Worm (Caenorhabditis elegans) whole organism, L3 larva: ENCODE data around the gene dpr-1.

Experiments used
- ZK546.5 ChIP-seq: sonication (generic microtip); optimal IDR thresholded peaks from 2 replicates; lab custom pipeline; 2017; ENCODE audit warnings: missing biosample characterization, missing genetic modification characterization
- aly-2 ChIP-seq: fragments of 150-350 bp; optimal IDR thresholded peaks from 2 replicates; lab custom pipeline; 2014; ENCODE audit warnings: missing biosample characterization, missing genetic modification characterization
- ama-1 ChIP-seq: fragments of 150-350 bp; optimal IDR thresholded peaks from 2 replicates; lab custom pipeline; 2018
- ceh-16 ChIP-seq: sonication (generic microtip); optimal IDR thresholded peaks from 2 replicates; lab custom pipeline; 2017; ENCODE audit warnings: missing biosample characterization, missing genetic modification characterization
- ceh-82 ChIP-seq: fragments of 150-350 bp; optimal IDR thresholded peaks from 2 replicates; lab custom pipeline; 2014; ENCODE audit warnings: missing biosample characterization, missing genetic modification characterization
- daf-12 ChIP-seq: fragments of 150-350 bp; optimal IDR thresholded peaks from 2 replicates; lab custom pipeline; 2014; ENCODE audit warnings: missing biosample characterization, missing genetic modification reagents, missing genetic modification characterization
- egl-5 ChIP-seq: fragments of 150-350 bp; optimal IDR thresholded peaks from 2 replicates; lab custom pipeline; 2017; ENCODE audit warnings: missing biosample characterization, missing genetic modification reagents, missing genetic modification characterization, inconsistent platforms
- elt-1 ChIP-seq: fragments of 150-350 bp; optimal IDR thresholded peaks from 2 replicates; lab custom pipeline; 2014; ENCODE audit warnings: missing biosample characterization, missing genetic modification characterization
- elt-2 ChIP-seq: sonication (generic microtip); optimal IDR thresholded peaks from 2 replicates; lab custom pipeline; 2016; ENCODE audit warnings: missing genetic modification reagents, mild to moderate bottlenecking, missing genetic modification characterization, missing compliant biosample characterization
- elt-3 ChIP-seq, 3 experiments: fragments of 150-350 bp in 1 of 3; sonication (generic microtip) in 2 of 3; optimal IDR thresholded peaks; 2 replicates in 2 of 3; 4 replicates in 1 of 3; lab custom pipeline; 2014 to 2017; ENCODE audit warnings: missing biosample characterization in 3 of 3, missing genetic modification characterization in 3 of 3
- fkh-10 ChIP-seq: sonication (generic microtip); optimal IDR thresholded peaks from 2 replicates; lab custom pipeline; 2017; ENCODE audit warnings: missing biosample characterization, missing genetic modification reagents, missing genetic modification characterization
- fos-1 ChIP-seq: fragments of 150-350 bp; optimal IDR thresholded peaks from 2 replicates; lab custom pipeline; 2014; ENCODE audit warnings: missing biosample characterization, missing genetic modification characterization
- hmg-11 ChIP-seq: sonication (generic microtip); optimal IDR thresholded peaks from 2 replicates; lab custom pipeline; 2016; ENCODE audit warnings: missing genetic modification characterization, missing compliant biosample characterization
- jun-1 ChIP-seq: fragments of 150-350 bp; optimal IDR thresholded peaks from 2 replicates; lab custom pipeline; 2014; ENCODE audit warnings: missing biosample characterization, missing genetic modification reagents, missing genetic modification characterization
- lin-39 ChIP-seq: fragments of 150-350 bp; optimal IDR thresholded peaks from 2 replicates; lab custom pipeline; 2018; ENCODE audit warnings: missing biosample characterization, missing genetic modification reagents, missing genetic modification characterization
- lsy-12 ChIP-seq: sonication (generic microtip); optimal IDR thresholded peaks from 2 replicates; lab custom pipeline; 2016; ENCODE audit warnings: mild to moderate bottlenecking, missing genetic modification characterization, missing compliant biosample characterization
- mml-1 ChIP-seq: fragments of 150-350 bp; sonication (generic microtip); optimal IDR thresholded peaks from 3 replicates; lab custom pipeline; 2014; ENCODE audit warnings: missing biosample characterization, missing genetic modification characterization
- nfya-1 ChIP-seq: sonication (generic microtip); optimal IDR thresholded peaks from 2 replicates; lab custom pipeline; 2017; ENCODE audit warnings: missing genetic modification characterization, mild to moderate bottlenecking, missing compliant biosample characterization, antibody characterized with exemption, moderate library complexity; ENCODE audit not compliant: insufficient read depth
- nhr-12 ChIP-seq: fragments of 150-350 bp; optimal IDR thresholded peaks from 2 replicates; lab custom pipeline; 2014; ENCODE audit warnings: missing biosample characterization, missing genetic modification characterization
- nhr-23 ChIP-seq: fragments of 150-350 bp; optimal IDR thresholded peaks from 2 replicates; lab custom pipeline; 2014; ENCODE audit warnings: missing biosample characterization, missing genetic modification reagents, missing genetic modification characterization
- nhr-237 ChIP-seq: fragments of 150-350 bp; optimal IDR thresholded peaks from 2 replicates; lab custom pipeline; 2014; ENCODE audit warnings: missing biosample characterization, missing genetic modification characterization
- nhr-25 ChIP-seq: sonication (generic microtip); optimal IDR thresholded peaks from 2 replicates; lab custom pipeline; 2017; ENCODE audit warnings: missing biosample characterization, missing genetic modification characterization
- nhr-28 ChIP-seq: fragments of 150-350 bp; optimal IDR thresholded peaks from 2 replicates; lab custom pipeline; 2014; ENCODE audit warnings: missing biosample characterization, missing genetic modification characterization
- nhr-76 ChIP-seq: fragments of 150-350 bp; sonication (generic microtip); optimal IDR thresholded peaks from 5 replicates; lab custom pipeline; 2014; ENCODE audit warnings: missing biosample characterization, missing genetic modification characterization
- nhr-77 ChIP-seq: fragments of 150-350 bp; optimal IDR thresholded peaks from 2 replicates; lab custom pipeline; 2014; ENCODE audit warnings: missing biosample characterization, missing genetic modification characterization
- pha-4 ChIP-seq: fragments of 150-350 bp; optimal IDR thresholded peaks from 2 replicates; lab custom pipeline; 2014; ENCODE audit warnings: missing biosample characterization, missing genetic modification reagents, missing genetic modification characterization
- pqm-1 ChIP-seq: fragments of 150-350 bp; optimal IDR thresholded peaks from 2 replicates; lab custom pipeline; 2017; ENCODE audit warnings: missing biosample characterization, missing genetic modification characterization, inconsistent platforms
- snpc-4 ChIP-seq: fragments of 150-350 bp; optimal IDR thresholded peaks from 2 replicates; lab custom pipeline; 2014; ENCODE audit warnings: missing biosample characterization, missing genetic modification characterization
- tbx-2 ChIP-seq: sonication (generic microtip); optimal IDR thresholded peaks from 2 replicates; lab custom pipeline; 2016; ENCODE audit warnings: mild to moderate bottlenecking, missing genetic modification characterization, missing compliant biosample characterization
- unc-39 ChIP-seq: sonication (generic microtip); optimal IDR thresholded peaks from 4 replicates; lab custom pipeline; 2017; ENCODE audit warnings: missing biosample characterization, missing genetic modification characterization
- zag-1 ChIP-seq: fragments of 150-350 bp; optimal IDR thresholded peaks from 2 replicates; lab custom pipeline; 2014; ENCODE audit warnings: missing biosample characterization, missing genetic modification characterization

Gene dpr-1

ce11 chrV:13957691-13958090 lies 15.7 kb upstream of the dpr-1 start:
- TF ChIP-seq nhr-76 (tag; lab: Kevin White, UChicago), result no peak
- no peak for TF ChIP-seq mml-1 (tag; lab: Kevin White, UChicago)
- TF ChIP-seq aly-2 (tag; lab: Kevin White, UChicago), result no peak
- TF ChIP-seq nhr-77 (tag; lab: Kevin White, UChicago), result no peak
- no peak for TF ChIP-seq fos-1 (tag; lab: Kevin White, UChicago)
- no peak for TF ChIP-seq tbx-2 (tag; lab: Kevin White, UChicago)
- no peak for TF ChIP-seq egl-5
- TF ChIP-seq snpc-4 (tag; lab: Kevin White, UChicago), result no peak
- no peak for TF ChIP-seq lin-39 (tag; lab: Kevin White, UChicago)
- no peak for TF ChIP-seq hmg-11 (tag; lab: Kevin White, UChicago)
- TF ChIP-seq elt-3 (tag; optimal IDR thresholded peaks at IDR 0.05; lab: Kevin White, UChicago), result no peak
- TF ChIP-seq nhr-23 (tag; lab: Kevin White, UChicago), result no peak
- TF ChIP-seq fkh-10 (GFP tag; lab: Kevin White, UChicago), result no peak
- no peak for TF ChIP-seq lsy-12 (tag; lab: Kevin White, UChicago)
- no peak for TF ChIP-seq elt-1 (tag; lab: Kevin White, UChicago)
- no peak for TF ChIP-seq nhr-25 (tag; lab: Kevin White, UChicago)
- TF ChIP-seq pha-4, result no peak
- no peak for TF ChIP-seq zag-1 (tag; lab: Kevin White, UChicago)

DNA sequence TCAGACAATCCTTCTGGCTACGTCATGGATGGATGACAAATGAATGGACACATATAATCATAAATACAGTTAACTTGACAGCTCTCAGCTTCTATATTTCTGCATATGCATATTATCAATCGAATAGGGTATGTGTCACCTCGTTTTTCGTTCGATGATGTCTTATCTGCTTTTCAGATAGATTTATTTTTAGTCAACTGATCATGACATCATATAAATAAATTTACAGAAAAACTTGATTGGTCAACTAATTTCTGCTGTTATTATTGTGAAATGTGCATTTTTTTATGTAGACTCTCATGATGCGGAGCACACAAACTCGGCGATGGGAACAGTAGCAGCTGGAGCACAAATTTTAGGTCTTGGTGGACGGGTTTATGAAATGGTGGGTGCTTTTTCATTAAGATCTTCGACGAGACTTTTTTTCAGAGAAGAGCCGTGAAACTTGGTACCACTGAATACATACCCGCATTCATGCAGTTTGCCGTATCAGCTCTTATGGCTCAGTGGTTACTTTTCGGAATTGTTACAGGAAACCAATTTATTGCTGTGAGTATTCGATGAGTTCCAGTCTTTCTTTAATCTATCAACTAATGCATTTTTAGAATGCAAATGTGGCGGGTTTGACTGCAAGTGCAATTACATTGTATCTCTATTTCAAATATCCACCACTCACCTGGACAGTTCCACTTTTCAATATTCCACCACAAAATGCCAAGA lies 13.5 kb upstream of the dpr-1 start:
- TF ChIP-seq elt-2 (tag; lab: Kevin White, UChicago) (peak; percentile 30), lin-39 (tag; lab: Kevin White, UChicago) (no peak), pqm-1 (tag; lab: Kevin White, UChicago) (peak; percentile 54)
- TF ChIP-seq, all 47 proteins: peak for 2

ce11 chrV:13954056-13954455 lies 12.1 kb upstream of the dpr-1 start, which contains the start of gene swt-6:
Gene swt-6 (plus strand): TSS chrV:13954356.
- TF ChIP-seq jun-1, result no peak
- no peak for TF ChIP-seq pqm-1 (tag; lab: Kevin White, UChicago)
- no peak for TF ChIP-seq nhr-28 (tag; lab: Kevin White, UChicago)
- no peak for TF ChIP-seq ZK546.5 (tag; lab: Kevin White, UChicago)
- no peak for TF ChIP-seq fkh-10 (GFP tag; lab: Kevin White, UChicago)
- TF ChIP-seq nhr-237 (tag; lab: Kevin White, UChicago), result no peak
- TF ChIP-seq, all 47 proteins: peak for 0

- TF ChIP-seq unc-39 (tag; lab: Kevin White, UChicago) (no peak), daf-12 (tag; lab: Kevin White, UChicago) (no peak), pha-4 (peak; percentile 53)
Observed at ce11 chrV:13953191-13953590, 11.2 kb upstream of the dpr-1 start, which contains the start of gene R10D12.8. Gene R10D12.8 (minus strand): TSS chrV:13953291.

DNA sequence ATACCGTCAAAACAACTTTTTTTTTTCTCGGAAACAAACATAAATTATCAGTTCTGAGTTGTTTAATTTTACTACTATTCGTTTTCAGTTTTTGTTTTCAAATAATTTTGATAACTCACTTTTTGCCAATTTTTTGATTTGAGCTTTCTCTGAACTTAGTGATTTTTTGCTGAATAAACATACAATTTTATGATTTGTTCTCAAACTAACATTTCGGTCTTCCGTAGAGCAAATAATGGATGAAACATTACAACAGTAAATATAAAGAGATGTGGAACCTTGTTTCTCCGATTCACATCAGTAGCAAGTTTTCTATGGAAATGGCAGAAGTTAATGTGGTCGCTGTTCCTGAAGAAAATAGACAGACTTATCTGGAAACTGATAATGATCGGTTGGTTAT lies 7.8 kb upstream of the dpr-1 start, which contains the start of gene R10D12.7:
R10D12.7 (plus strand) TSS at position 301 of the 400 bp plus-strand sequence.
- TF ChIP-seq ceh-82 (tag; lab: Kevin White, UChicago), result no peak
- no peak for TF ChIP-seq pha-4
- no peak for TF ChIP-seq nhr-23 (tag; lab: Kevin White, UChicago)
- TF ChIP-seq nfya-1 (tag; lab: Kevin White, UChicago), result no peak
- TF ChIP-seq nhr-12 (tag; lab: Kevin White, UChicago), result no peak
- TF ChIP-seq daf-12 (tag; lab: Kevin White, UChicago), result no peak
- TF ChIP-seq lsy-12 (tag; lab: Kevin White, UChicago), result no peak
- no peak for TF ChIP-seq nhr-28 (tag; lab: Kevin White, UChicago)
- no peak for TF ChIP-seq lin-39 (tag; lab: Kevin White, UChicago)
- no peak for TF ChIP-seq nhr-237 (tag; lab: Kevin White, UChicago)
- no peak for TF ChIP-seq elt-2 (tag; lab: Kevin White, UChicago)
- no peak for TF ChIP-seq ceh-16 (tag; lab: Kevin White, UChicago)
- no peak for TF ChIP-seq zag-1 (tag; lab: Kevin White, UChicago)
- no peak for TF ChIP-seq snpc-4 (tag; lab: Kevin White, UChicago)
- TF ChIP-seq ama-1 (lab: Kevin White, UChicago), result no peak
